Worm (Caenorhabditis elegans): ENCODE data around the gene arx-4.

- no peak for TF ChIP-seq C34B4.2 (tag; optimal IDR thresholded peaks at IDR 0.05)
- no peak for TF ChIP-seq alr-1 (tag; optimal IDR thresholded peaks at IDR 0.05; ENCODE audit: borderline replicate concordance)
- no peak for TF ChIP-seq nhr-76 (tag; optimal IDR thresholded peaks at IDR 0.05)
Observed at ce11 chrIII:825256-825655, 36.9 kb upstream of the arx-4 start.
